Fruit fly (Drosophila melanogaster) whole organism, pupa: Measurements from ENCODE around the gene CG43703.

Experiments
- CG10348 ChIP-seq: fragments of 200-800 bp; sonication (Bioruptor generic); IDR thresholded peaks from 2 replicates; pipeline ENCODE4 v1.3.6; 2022; ENCODE audit warnings: missing biosample characterization, missing genetic modification characterization
- CG12605 ChIP-seq: fragments of 200-800 bp; sonication (Bioruptor generic); IDR thresholded peaks from 2 replicates; pipeline ENCODE4 v1.3.6; 2022; ENCODE audit warnings: missing biosample characterization, missing genetic modification characterization
- CG13204 ChIP-seq: fragments of 200-800 bp; sonication (Bioruptor generic); optimal IDR thresholded peaks from 2 replicates; lab custom pipeline; 2018; ENCODE audit warnings: missing biosample characterization, mild to moderate bottlenecking, missing genetic modification characterization, moderate library complexity
- CG14655 ChIP-seq: fragments of 200-800 bp; sonication (Bioruptor generic); optimal IDR thresholded peaks from 3 replicates; lab custom pipeline; 2017; ENCODE audit warnings: mild to moderate bottlenecking, missing biosample characterization, missing genetic modification reagents, missing genetic modification characterization
- CG15710 ChIP-seq: fragments of 200-800 bp; sonication (Bioruptor generic); optimal IDR thresholded peaks from 2 replicates; lab custom pipeline; 2018; ENCODE audit warnings: missing biosample characterization, mild to moderate bottlenecking, missing genetic modification characterization, moderate library complexity
- CG17806 ChIP-seq: fragments of 200-800 bp; sonication (Bioruptor generic); optimal IDR thresholded peaks from 2 replicates; lab custom pipeline; 2018; ENCODE audit warnings: missing biosample characterization, mild to moderate bottlenecking, missing genetic modification characterization, moderate library complexity
- CG32121 ChIP-seq: fragments of 200-800 bp; sonication (Bioruptor generic); IDR thresholded peaks from 2 replicates; pipeline ENCODE4 v1.3.6; 2022; ENCODE audit warnings: missing biosample characterization, missing genetic modification characterization
- CG34367 ChIP-seq: fragments of 200-800 bp; sonication (Bioruptor generic); optimal IDR thresholded peaks from 2 replicates; lab custom pipeline; 2018; ENCODE audit warnings: missing biosample characterization, mild to moderate bottlenecking, missing genetic modification characterization
- CG4496 ChIP-seq: fragments of 200-800 bp; sonication (Bioruptor generic); IDR thresholded peaks from 3 replicates; pipeline ENCODE4 v1.3.6; 2022; ENCODE audit warnings: missing biosample characterization, missing genetic modification characterization
- CG8159 ChIP-seq: fragments of 200-800 bp; sonication (Bioruptor generic); optimal IDR thresholded peaks from 3 replicates; lab custom pipeline; 2018; ENCODE audit warnings: missing biosample characterization, mild to moderate bottlenecking, missing genetic modification characterization, moderate library complexity
- CG8301 ChIP-seq: fragments of 200-800 bp; sonication (Bioruptor generic); optimal IDR thresholded peaks from 2 replicates; lab custom pipeline; 2018; ENCODE audit warnings: missing biosample characterization, mild to moderate bottlenecking, missing genetic modification characterization
- CG9948 ChIP-seq: fragments of 200-800 bp; sonication (Bioruptor generic); optimal IDR thresholded peaks from 2 replicates; lab custom pipeline; 2018; ENCODE audit warnings: missing biosample characterization, mild to moderate bottlenecking, missing genetic modification characterization, moderate library complexity
- D1 ChIP-seq: fragments of 200-800 bp; sonication (Bioruptor generic); optimal IDR thresholded peaks from 2 replicates; lab custom pipeline; 2018; ENCODE audit warnings: missing biosample characterization, mild to moderate bottlenecking, missing genetic modification characterization, moderate library complexity
- EcR ChIP-seq: fragments of 200-800 bp; sonication (Bioruptor generic); optimal IDR thresholded peaks from 3 replicates; lab custom pipeline; 2019; ENCODE audit warnings: missing biosample characterization, missing genetic modification characterization, mild to moderate bottlenecking, moderate library complexity, missing genetic modification reagents
- Ets98B ChIP-seq: fragments of 200-800 bp; sonication (Bioruptor generic); IDR thresholded peaks from 2 replicates; pipeline ENCODE4 v1.3.6; 2022; ENCODE audit warnings: missing biosample characterization, missing genetic modification characterization
- Pif1A ChIP-seq: fragments of 200-800 bp; sonication (Bioruptor generic); optimal IDR thresholded peaks from 3 replicates; lab custom pipeline; 2016; ENCODE audit warnings: missing biosample characterization, missing genetic modification characterization
- Pif1B ChIP-seq: fragments of 200-800 bp; sonication (Bioruptor generic); optimal IDR thresholded peaks from 3 replicates; lab custom pipeline; 2016; ENCODE audit warnings: missing biosample characterization, missing genetic modification characterization
- Snoo ChIP-seq: fragments of 200-800 bp; sonication (Bioruptor generic); optimal IDR thresholded peaks from 3 replicates; lab custom pipeline; 2017; ENCODE audit warnings: missing biosample characterization, mild to moderate bottlenecking, missing genetic modification characterization, inconsistent platforms
- fd96Ca ChIP-seq: fragments of 200-800 bp; sonication (Bioruptor generic); IDR thresholded peaks from 3 replicates; pipeline ENCODE4 v1.3.6; 2022; ENCODE audit warnings: missing biosample characterization, missing genetic modification characterization
- gl ChIP-seq: fragments of 200-800 bp; sonication (Bioruptor generic); optimal IDR thresholded peaks from 2 replicates; lab custom pipeline; 2018; ENCODE audit warnings: missing biosample characterization, mild to moderate bottlenecking, missing genetic modification characterization
- rn ChIP-seq: fragments of 200-800 bp; sonication (Bioruptor generic); IDR thresholded peaks from 2 replicates; pipeline ENCODE4 v1.3.6; 2022; ENCODE audit warnings: missing biosample characterization, missing genetic modification characterization

CG43703 gene

DNA sequence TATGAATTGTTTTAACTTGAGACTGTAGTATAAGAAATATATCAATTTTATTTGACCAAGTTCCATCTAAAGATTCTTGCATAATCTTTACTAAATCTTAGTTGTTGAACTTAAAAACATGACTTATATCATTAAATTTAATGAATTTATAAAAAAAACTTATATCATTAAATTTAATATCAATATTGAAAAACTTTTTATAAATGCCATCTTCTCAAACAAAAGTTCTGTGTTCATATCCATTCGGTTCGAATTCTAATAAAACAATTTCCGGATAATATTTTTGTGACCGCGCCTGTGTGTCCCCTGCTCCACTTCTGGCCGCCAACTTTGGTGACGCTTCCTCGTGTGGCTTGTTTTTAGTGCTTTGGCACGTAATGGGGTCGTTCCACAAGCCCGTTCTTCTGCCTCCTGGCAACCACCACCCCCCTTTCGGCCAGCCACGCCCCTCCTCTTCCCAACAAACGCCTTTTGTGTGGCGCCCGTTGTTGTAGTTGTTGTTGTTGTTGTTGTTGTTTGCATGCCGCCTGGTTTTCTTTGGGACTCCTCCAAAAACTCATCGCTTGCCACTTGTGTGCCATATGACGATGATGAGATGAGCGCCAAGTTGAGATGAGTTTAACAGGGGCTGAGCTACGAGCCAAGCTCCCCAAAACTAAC lies 28.2 kb upstream of the CG43703 start:
- TF ChIP-seq CG17806 (tag; lab: Kevin White, UChicago) (no peak), CG10348 (GFP tag; lab: Robert Waterston, UW) (no peak), CG14655 (peak; percentile 50), CG4496 (GFP tag; lab: Robert Waterston, UW) (0 out of 3 replicates have a peak, but pooled peaks have one; percentile 39), gl (tag; lab: Kevin White, UChicago) (no peak), CG8159 (tag; lab: Kevin White, UChicago) (peak; percentile 53), rn (GFP tag; lab: Robert Waterston, UW) (no peak), Pif1B (no peak), fd96Ca (GFP tag; lab: Robert Waterston, UW) (no peak), CG32121 (GFP tag; lab: Robert Waterston, UW) (peak; percentile 21; the same call in 1 of the 2 replicates), CG9948 (tag; lab: Kevin White, UChicago) (peak; percentile 39), CG12605 (GFP tag; lab: Robert Waterston, UW) (no peak), CG15710 (tag; lab: Kevin White, UChicago) (peak; percentile 30), CG34367 (tag; lab: Kevin White, UChicago) (no peak), Snoo (no peak), CG13204 (GFP tag; lab: Kevin White, UChicago) (peak; percentile 12), Ets98B (GFP tag; lab: Robert Waterston, UW) (no peak), EcR (no peak), D1 (tag; lab: Kevin White, UChicago) (no peak), CG8301 (tag; lab: Kevin White, UChicago) (peak; percentile 36)

- peak; percentile 3 for TF ChIP-seq Pif1A (GFP tag; lab: Kevin White, UChicago)
- TF ChIP-seq CG9948 (tag; lab: Kevin White, UChicago): peak; percentile 24
- TF ChIP-seq Pif1B: peak; percentile 9
- no peak for TF ChIP-seq CG34367 (tag; lab: Kevin White, UChicago)
- no peak for TF ChIP-seq gl (tag; lab: Kevin White, UChicago)
- TF ChIP-seq CG8301 (tag; lab: Kevin White, UChicago): peak; percentile 39
- peak; percentile 28 for TF ChIP-seq CG8159 (tag; lab: Kevin White, UChicago)
- peak; percentile 44 for TF ChIP-seq CG14655
Measured at dm6 chr2L:3737682-3738081, 27.6 kb upstream of the CG43703 start.

dm6 chr2L:3740443-3740842 lies 24.9 kb upstream of the CG43703 start:
- TF ChIP-seq CG14655 (no peak), CG34367 (tag; lab: Kevin White, UChicago) (no peak), EcR (no peak), D1 (tag; lab: Kevin White, UChicago) (no peak), Snoo (no peak), CG8159 (tag; lab: Kevin White, UChicago) (no peak)

dm6 chr2L:3748691-3749090 lies 16.6 kb upstream of the CG43703 start:
- no peak for TF ChIP-seq rn (GFP tag; lab: Robert Waterston, UW)
- TF ChIP-seq CG4496 (GFP tag; lab: Robert Waterston, UW): peak; percentile 65; the same call in 1 of the 3 replicates
- TF ChIP-seq CG8301 (tag; lab: Kevin White, UChicago): no peak
- no peak for TF ChIP-seq CG34367 (tag; lab: Kevin White, UChicago)
- TF ChIP-seq Snoo: no peak
- TF ChIP-seq CG14655: no peak
- no peak for TF ChIP-seq CG32121 (GFP tag; lab: Robert Waterston, UW)
- TF ChIP-seq CG12605 (GFP tag; lab: Robert Waterston, UW): 0 out of 2 replicates have a peak, but pooled peaks have one; percentile 11

dm6 chr2L:3754835-3755547 lies 10.3 kb upstream of the CG43703 start:
- TF ChIP-seq Ets98B (GFP tag; lab: Robert Waterston, UW) (0 out of 2 replicates have a peak, but pooled peaks have one; percentile 20), fd96Ca (GFP tag; lab: Robert Waterston, UW) (no peak)
- TF ChIP-seq, all 21 proteins: peak for 1

dm6 chr2L:3756831-3757351 lies 8.4 kb upstream of the CG43703 start, which contains the start of gene CG43707:
TSS of gene CG43707 (plus strand) at chr2L:3757256.
- TF ChIP-seq EcR (no peak), CG12605 (GFP tag; lab: Robert Waterston, UW) (no peak), Ets98B (GFP tag; lab: Robert Waterston, UW) (no peak), CG32121 (GFP tag; lab: Robert Waterston, UW) (no peak), Snoo (no peak), gl (tag; lab: Kevin White, UChicago) (no peak), CG8301 (tag; lab: Kevin White, UChicago) (no peak), CG10348 (GFP tag; lab: Robert Waterston, UW) (no peak), CG8159 (tag; lab: Kevin White, UChicago) (no peak), CG4496 (GFP tag; lab: Robert Waterston, UW) (no peak), CG34367 (tag; lab: Kevin White, UChicago) (no peak), CG15710 (tag; lab: Kevin White, UChicago) (no peak), CG9948 (tag; lab: Kevin White, UChicago) (no peak), D1 (tag; lab: Kevin White, UChicago) (no peak), CG17806 (tag; lab: Kevin White, UChicago) (no peak), CG14655 (no peak), Pif1B (no peak)
- TF ChIP-seq, all 21 proteins: peak for 0
